Fruit fly (Drosophila melanogaster) whole organism, embryonic: ENCODE results near the gene CG17572.

Source experiments
- CG11560 ChIP-seq: fragments of 200-800 bp; sonication (Bioruptor generic); IDR thresholded peaks from 3 replicates; pipeline ENCODE4 v1.3.6; 2022; ENCODE audit warnings: missing biosample characterization, missing genetic modification characterization
- CG17568 ChIP-seq: fragments of 200-800 bp; sonication (Bioruptor generic); optimal IDR thresholded peaks from 2 replicates; lab custom pipeline; 2018; ENCODE audit warnings: missing biosample characterization, mild to moderate bottlenecking, missing genetic modification characterization, moderate library complexity
- Rx ChIP-seq: fragments of 200-800 bp; sonication (Bioruptor generic); IDR thresholded peaks from 2 replicates; pipeline ENCODE4 v1.3.6; 2022; ENCODE audit warnings: missing biosample characterization, missing genetic modification characterization
- aop ChIP-seq: fragments of 200-800 bp; sonication (Bioruptor generic); IDR thresholded peaks from 2 replicates; pipeline ENCODE4 v1.3.6; 2022; ENCODE audit warnings: missing biosample characterization, missing genetic modification characterization
- dmrt99B ChIP-seq: fragments of 200-800 bp; sonication (Bioruptor generic); optimal IDR thresholded peaks from 2 replicates; lab custom pipeline; 2018; ENCODE audit warnings: missing biosample characterization, mild to moderate bottlenecking, missing genetic modification characterization, moderate library complexity
- her ChIP-seq: fragments of 200-800 bp; sonication (Bioruptor generic); optimal IDR thresholded peaks from 2 replicates; lab custom pipeline; 2016; ENCODE audit warnings: missing biosample characterization, missing genetic modification characterization
- ranshi ChIP-seq: fragments of 200-800 bp; sonication (Bioruptor generic); IDR thresholded peaks from 2 replicates; pipeline ENCODE4 v1.3.6; 2022; ENCODE audit warnings: missing biosample characterization, missing genetic modification characterization
- rib ChIP-seq: fragments of 200-800 bp; sonication (Bioruptor generic); IDR thresholded peaks from 2 replicates; pipeline ENCODE4 v1.3.6; 2022; ENCODE audit warnings: missing biosample characterization, missing genetic modification characterization

dm6 chr2L:19101744-19102143, 27.8 kb upstream of the CG17572 start, which contains the start of the genes CG17344 and CG43731:
- TF ChIP-seq aop (GFP tag; lab: Robert Waterston, UW) (no peak), ranshi (no peak), her (GFP tag; lab: Kevin White, UChicago) (no peak), CG17568 (GFP tag; lab: Kevin White, UChicago) (no peak), Rx (GFP tag; lab: Robert Waterston, UW) (no peak), CG11560 (tag; lab: Robert Waterston, UW) (no peak), dmrt99B (tag; lab: Kevin White, UChicago) (no peak), rib (GFP tag; lab: Robert Waterston, UW) (no peak)
